Fruit fly (Drosophila melanogaster) whole organism, wandering third instar larva: ENCODE measurements around the gene Pcmt.

Source experiments
- Abd-B ChIP-seq: fragments of >200 bp; optimal IDR thresholded peaks from 2 replicates; lab custom pipeline; 2017; ENCODE audit warnings: missing biosample characterization, missing genetic modification characterization
- CrebA ChIP-seq: fragments of 200-800 bp; sonication (Bioruptor generic); optimal IDR thresholded peaks from 2 replicates; lab custom pipeline; 2016; ENCODE audit warnings: missing biosample characterization, mild to moderate bottlenecking, missing genetic modification characterization, borderline replicate concordance
- Dfd ChIP-seq: fragments of >200 bp; optimal IDR thresholded peaks from 2 replicates; lab custom pipeline; 2017; ENCODE audit warnings: missing biosample characterization, missing genetic modification characterization
- Dif ChIP-seq: fragments of 200-275, 200-300 bp; sonication (Bioruptor generic); optimal IDR thresholded peaks from 2 replicates; lab custom pipeline; 2018; ENCODE audit warnings: missing biosample characterization, missing genetic modification characterization; ENCODE audit not compliant: partially characterized antibody
- GATAd ChIP-seq: sonication (Bioruptor generic); optimal IDR thresholded peaks from 2 replicates; lab custom pipeline; 2016; ENCODE audit warnings: missing biosample characterization, missing genetic modification characterization
- HLH106 ChIP-seq: fragments of 200-800 bp; optimal IDR thresholded peaks from 3 replicates; lab custom pipeline; 2019; ENCODE audit warnings: missing biosample characterization, mild to moderate bottlenecking, missing genetic modification characterization, moderate library complexity
- Hnf4 ChIP-seq: fragments of 200-800 bp; sonication (Bioruptor generic); optimal IDR thresholded peaks from 2 replicates; lab custom pipeline; 2016; ENCODE audit warnings: missing biosample characterization, mild to moderate bottlenecking, missing genetic modification characterization
- Hr83 ChIP-seq: fragments of 200-300 bp; sonication (Bioruptor generic); optimal IDR thresholded peaks from 2 replicates; lab custom pipeline; 2016; ENCODE audit warnings: missing biosample characterization, mild to moderate bottlenecking, missing genetic modification characterization, moderate library complexity; ENCODE audit not compliant: poor library complexity, severe bottlenecking
- Jra ChIP-seq: sonication (Bioruptor generic); optimal IDR thresholded peaks from 2 replicates; lab custom pipeline; 2016; ENCODE audit warnings: missing biosample characterization, missing genetic modification characterization
- Mio ChIP-seq: sonication (Bioruptor generic); optimal IDR thresholded peaks from 2 replicates; lab custom pipeline; 2016; ENCODE audit warnings: missing biosample characterization, missing genetic modification characterization
- Myc ChIP-seq: fragments of >200 bp; optimal IDR thresholded peaks from 2 replicates; lab custom pipeline; 2017
- N ChIP-seq: fragments of >200 bp; optimal IDR thresholded peaks from 2 replicates; lab custom pipeline; 2018; ENCODE audit warnings: missing biosample characterization, missing external identifiers, missing genetic modification characterization
- OdsH ChIP-seq: fragments of 200-800 bp; sonication (Bioruptor generic); optimal IDR thresholded peaks from 2 replicates; lab custom pipeline; 2016; ENCODE audit warnings: missing biosample characterization, mild to moderate bottlenecking, missing genetic modification characterization
- Rel ChIP-seq, 2 experiments: fragments of 200-800 bp; sonication (Bioruptor generic) in 1 of 2; optimal IDR thresholded peaks; 2 replicates in 1 of 2; 3 replicates in 1 of 2; lab custom pipeline; 2016 to 2019; ENCODE audit warnings: mild to moderate bottlenecking in 2 of 2, missing biosample characterization in 2 of 2, missing genetic modification characterization in 2 of 2, moderate library complexity in 1 of 2
- Sp1 ChIP-seq: fragments of 200-800 bp; sonication (Bioruptor generic); optimal IDR thresholded peaks from 3 replicates; lab custom pipeline; 2019; ENCODE audit warnings: missing biosample characterization, mild to moderate bottlenecking, missing genetic modification characterization, moderate library complexity
- Vsx2 ChIP-seq: fragments of 200-300, 225-300 bp; sonication (Bioruptor generic); optimal IDR thresholded peaks from 2 replicates; lab custom pipeline; 2018; ENCODE audit warnings: missing biosample characterization, missing genetic modification characterization; ENCODE audit not compliant: partially characterized antibody
- br ChIP-seq: fragments of 200-800 bp; sonication (Bioruptor generic); optimal IDR thresholded peaks from 2 replicates; lab custom pipeline; 2016; ENCODE audit warnings: missing biosample characterization, missing genetic modification characterization
- brk ChIP-seq: fragments of 200-800 bp; sonication (Bioruptor generic); optimal IDR thresholded peaks from 2 replicates; lab custom pipeline; 2016; ENCODE audit warnings: missing biosample characterization, mild to moderate bottlenecking, missing genetic modification characterization
- dl ChIP-seq, 2 experiments: fragments of 175-275, 200-275 bp in 1 of 2; fragments of 200-275 bp in 1 of 2; sonication (Bioruptor generic); optimal IDR thresholded peaks; lab custom pipeline; 2018; ENCODE audit warnings: mild to moderate bottlenecking in 2 of 2, missing biosample characterization in 2 of 2, missing genetic modification characterization in 2 of 2, moderate library complexity in 2 of 2; ENCODE audit not compliant: partially characterized antibody in 2 of 2, insufficient read depth in 1 of 2
- dsf ChIP-seq: sonication (Bioruptor generic); optimal IDR thresholded peaks from 2 replicates; lab custom pipeline; 2016; ENCODE audit warnings: missing biosample characterization, missing genetic modification characterization, borderline replicate concordance
- ey ChIP-seq: fragments of 200-800 bp; sonication (Bioruptor generic); optimal IDR thresholded peaks from 2 replicates; lab custom pipeline; 2016; ENCODE audit warnings: missing biosample characterization, missing genetic modification characterization
- foxo ChIP-seq, 2 experiments: fragments of 200-800 bp; sonication (Bioruptor generic); optimal IDR thresholded peaks; 2 replicates in 1 of 2; 3 replicates in 1 of 2; lab custom pipeline; 2016 to 2017; ENCODE audit warnings: missing biosample characterization in 2 of 2, missing genetic modification characterization in 2 of 2
- fru ChIP-seq: fragments of 200-800 bp; sonication (Bioruptor generic); optimal IDR thresholded peaks from 3 replicates; lab custom pipeline; 2016; ENCODE audit warnings: missing biosample characterization, mild to moderate bottlenecking, missing genetic modification characterization
- h ChIP-seq: fragments of 200-800 bp; sonication (Bioruptor generic); optimal IDR thresholded peaks from 3 replicates; lab custom pipeline; 2016; ENCODE audit warnings: missing biosample characterization, mild to moderate bottlenecking, missing genetic modification characterization
- psq ChIP-seq: fragments of 200-800 bp; sonication (Bioruptor generic); optimal IDR thresholded peaks from 3 replicates; lab custom pipeline; 2017; ENCODE audit warnings: missing biosample characterization, mild to moderate bottlenecking, missing genetic modification characterization, moderate library complexity
- rgr ChIP-seq: fragments of 200-800 bp; sonication (Bioruptor generic); optimal IDR thresholded peaks from 3 replicates; lab custom pipeline; 2016; ENCODE audit warnings: missing biosample characterization, mild to moderate bottlenecking, missing genetic modification characterization
- tai ChIP-seq: sonication (Bioruptor generic); optimal IDR thresholded peaks from 2 replicates; lab custom pipeline; 2016; ENCODE audit warnings: missing biosample characterization, missing genetic modification characterization
- usp ChIP-seq: fragments of >200 bp; optimal IDR thresholded peaks from 2 replicates; lab custom pipeline; 2017; ENCODE audit warnings: missing biosample characterization, missing genetic modification characterization

Pcmt gene

DNA sequence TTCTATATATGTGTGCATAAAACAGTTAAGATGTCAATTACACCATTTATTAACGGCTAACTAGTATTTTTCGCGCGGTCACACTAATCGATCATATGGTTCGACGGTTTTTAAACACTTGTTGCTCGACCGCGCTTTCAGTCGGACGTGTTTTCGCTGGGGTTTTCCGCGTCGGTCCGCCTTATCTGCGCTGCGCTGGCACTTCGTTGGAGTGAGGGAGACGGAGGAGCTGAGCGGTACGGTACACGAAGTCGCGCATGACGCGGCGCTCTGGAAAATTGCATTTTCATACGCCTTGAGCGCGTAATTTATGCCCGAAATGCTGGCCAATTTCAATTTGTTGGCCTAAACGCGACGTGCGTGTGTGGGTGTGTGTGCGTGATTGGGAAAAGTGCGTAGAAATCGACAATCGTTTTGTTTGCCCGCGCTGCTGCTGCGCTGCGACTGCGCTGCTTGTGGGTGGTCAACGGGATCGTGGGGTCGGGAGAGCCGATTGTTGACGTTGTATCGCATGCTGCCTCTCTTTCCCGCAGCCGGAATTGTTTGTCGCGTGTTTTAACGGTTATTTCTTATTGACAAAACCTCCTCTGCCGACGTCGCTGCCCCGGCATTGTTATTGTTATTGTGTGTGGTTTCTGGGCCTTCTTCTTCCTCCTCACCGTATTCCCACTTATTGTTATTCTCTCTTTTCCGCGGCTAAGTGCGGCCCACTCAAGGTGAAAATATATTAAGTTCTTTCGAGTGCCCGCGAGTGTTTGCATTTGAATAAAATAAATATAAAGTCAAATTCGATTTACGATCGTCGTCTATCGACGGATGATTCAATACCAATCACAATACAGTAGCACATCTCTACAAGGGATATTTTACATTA, 36.9 kb downstream of the Pcmt start, which contains the start of gene Itpr:
Gene Itpr, plus strand, starts transcription at position 116 of the 874 bp plus-strand sequence.
- no peak for TF ChIP-seq Vsx2 (GFP tag; lab: Kevin White, UChicago)
- TF ChIP-seq Sp1 = peak; percentile 28
- TF ChIP-seq N (GFP tag; lab: Kevin White, UChicago) = no peak
- peak; percentile 82 for TF ChIP-seq h (GFP tag; lab: Kevin White, UChicago)
- TF ChIP-seq tai (GFP tag; lab: Kevin White, UChicago) = peak; percentile 8
- peak; percentile 26 for TF ChIP-seq Hnf4
- TF ChIP-seq OdsH (GFP tag; lab: Kevin White, UChicago) = peak; percentile 16
- TF ChIP-seq Dif (GFP tag; lab: Kevin White, UChicago) = peak; percentile 34
- TF ChIP-seq usp = no peak
- peak in 1 of 2 experiments; percentile 7 for TF ChIP-seq foxo (GFP tag; optimal IDR thresholded peaks at IDR 0.05; lab: Kevin White, UChicago)
- peak; percentile 72 for TF ChIP-seq CrebA (GFP tag; lab: Kevin White, UChicago)
- TF ChIP-seq GATAd (GFP tag; lab: Kevin White, UChicago) = no peak
- TF ChIP-seq brk (GFP tag; lab: Kevin White, UChicago) = no peak
- no peak for TF ChIP-seq dl (GFP tag; optimal IDR thresholded peaks at IDR 0.05; lab: Kevin White, UChicago; ENCODE audit: insufficient read depth in 1 of 2, partially characterized antibody in 2 of 2)
- TF ChIP-seq Myc (lab: Kevin White, UChicago) = no peak
- TF ChIP-seq psq (GFP tag; lab: Kevin White, UChicago) = peak; percentile 12
- TF ChIP-seq Rel (GFP tag; optimal IDR thresholded peaks at IDR 0.05; lab: Kevin White, UChicago) = no peak
- peak; percentile 73 for TF ChIP-seq Rel (tag; optimal IDR thresholded peaks at IDR 0.05; lab: Kevin White, UChicago)
- peak; percentile 62 for TF ChIP-seq Hr83
- no peak for TF ChIP-seq dsf (GFP tag; lab: Kevin White, UChicago)
- no peak for TF ChIP-seq Abd-B (GFP tag; lab: Kevin White, UChicago)
- peak; percentile 49 for TF ChIP-seq Jra (GFP tag; lab: Kevin White, UChicago)
- peak; percentile 15 for TF ChIP-seq br (GFP tag; lab: Kevin White, UChicago)
- no peak for TF ChIP-seq HLH106 (tag; lab: Kevin White, UChicago)

DNA sequence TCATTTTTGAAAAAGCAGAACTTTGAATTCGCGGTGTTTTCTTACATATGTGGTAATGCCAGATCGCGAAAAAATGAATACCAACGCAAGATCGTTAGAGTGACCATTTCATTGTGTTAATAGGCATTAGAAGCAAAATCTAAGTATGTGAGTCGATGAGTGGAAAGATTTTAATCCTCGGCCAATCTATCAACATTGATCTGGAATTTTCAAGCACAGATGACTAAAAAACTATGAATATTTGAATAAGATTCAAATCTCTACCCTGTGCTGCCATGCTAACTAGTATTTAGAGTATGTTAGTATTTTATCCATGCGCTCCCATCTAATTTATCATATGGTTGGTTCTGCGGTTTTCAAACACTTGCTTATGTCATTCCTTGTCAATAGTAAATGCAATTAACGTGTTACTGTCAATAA, 37.5 kb downstream of the Pcmt start:
- TF ChIP-seq tai (GFP tag; lab: Kevin White, UChicago) (peak; percentile 10), dl (GFP tag; optimal IDR thresholded peaks at IDR 0.05; lab: Kevin White, UChicago; ENCODE audit: insufficient read depth in 1 of 2, partially characterized antibody in 2 of 2) (no peak), Hnf4 (peak; percentile 7), Myc (lab: Kevin White, UChicago) (peak; percentile 56)

DNA sequence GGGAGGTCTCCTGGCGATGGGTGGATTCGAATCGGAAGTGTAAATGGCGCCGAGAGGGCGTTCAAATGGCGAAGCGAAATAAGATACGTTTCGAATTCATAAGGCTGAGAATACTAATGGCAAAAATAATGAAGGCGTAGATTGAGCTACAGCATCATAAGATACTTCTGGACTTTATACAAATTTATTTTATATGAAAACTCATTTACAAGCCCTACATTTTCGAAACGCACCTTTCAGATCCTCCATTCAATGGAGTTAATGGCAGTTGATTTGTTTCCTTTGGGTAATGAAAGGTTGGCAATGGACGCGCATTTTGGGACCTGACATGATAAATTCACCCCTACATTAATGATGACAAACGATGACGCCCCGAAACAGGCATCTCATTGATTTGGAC, 39.4 kb downstream of the Pcmt start:
- TF ChIP-seq Dif (GFP tag; lab: Kevin White, UChicago) = no peak
- no peak for TF ChIP-seq Mio (GFP tag; lab: Kevin White, UChicago)
- no peak for TF ChIP-seq OdsH (GFP tag; lab: Kevin White, UChicago)
- peak; percentile 10 for TF ChIP-seq h (GFP tag; lab: Kevin White, UChicago)

dm6 chr3R:5503789-5504387, 50.2 kb downstream of the Pcmt start:
- no peak for TF ChIP-seq Dfd (GFP tag; lab: Kevin White, UChicago)
- TF ChIP-seq ey (GFP tag; lab: Kevin White, UChicago) = no peak
- peak; percentile 34 for TF ChIP-seq Vsx2 (GFP tag; lab: Kevin White, UChicago)
- TF ChIP-seq rgr (GFP tag; lab: Kevin White, UChicago) = no peak
- no peak for TF ChIP-seq CrebA (GFP tag; lab: Kevin White, UChicago)
- no peak for TF ChIP-seq Hr83
- peak; percentile 40 for TF ChIP-seq HLH106 (tag; lab: Kevin White, UChicago)
- TF ChIP-seq Dif (GFP tag; lab: Kevin White, UChicago) = no peak
- no peak for TF ChIP-seq Rel (GFP tag; optimal IDR thresholded peaks at IDR 0.05; lab: Kevin White, UChicago)
- peak; percentile 93 for TF ChIP-seq Rel (tag; optimal IDR thresholded peaks at IDR 0.05; lab: Kevin White, UChicago)
- TF ChIP-seq Jra (GFP tag; lab: Kevin White, UChicago) = peak; percentile 39
- TF ChIP-seq fru = peak; percentile 0
- TF ChIP-seq h (GFP tag; lab: Kevin White, UChicago) = peak; percentile 12
